Worm (Caenorhabditis elegans) whole organism, L1 larva: ENCODE measurements around the gene nprl-3.
A peak's percentile ranks its signal among the peaks of the same experiment; 100 is the strongest.

Source experiments
- C16A3.4 ChIP-seq: fragments of 150-350 bp; optimal IDR thresholded peaks from 2 replicates; lab custom pipeline; 2014; ENCODE audit warnings: missing biosample characterization, missing genetic modification characterization
- C34B4.2 ChIP-seq: sonication (generic microtip); optimal IDR thresholded peaks from 2 replicates; lab custom pipeline; 2017; ENCODE audit warnings: mild to moderate bottlenecking, missing genetic modification characterization, missing compliant biosample characterization
- ama-1 ChIP-seq: fragments of 150-350 bp; optimal IDR thresholded peaks from 2 replicates; lab custom pipeline; 2014
- blmp-1 ChIP-seq: fragments of 150-350 bp; optimal IDR thresholded peaks from 2 replicates; lab custom pipeline; 2014; ENCODE audit warnings: missing biosample characterization, missing genetic modification characterization
- ceh-63 ChIP-seq: fragments of 200-800 bp; sonication (Bioruptor generic); optimal IDR thresholded peaks from 2 replicates; lab custom pipeline; 2018; ENCODE audit warnings: mild to moderate bottlenecking, missing genetic modification characterization, missing compliant biosample characterization
- ceh-88 ChIP-seq: fragments of 200-800 bp; sonication (Bioruptor generic); IDR thresholded peaks from 2 replicates; pipeline ENCODE4 v1.3.6; 2022; ENCODE audit warnings: missing genetic modification characterization, missing compliant biosample characterization
- ceh-90 ChIP-seq: sonication (generic microtip); optimal IDR thresholded peaks from 2 replicates; lab custom pipeline; 2016; ENCODE audit warnings: missing genetic modification characterization, missing compliant biosample characterization
- ces-1 ChIP-seq: fragments of 150-350 bp; optimal IDR thresholded peaks from 2 replicates; lab custom pipeline; 2014; ENCODE audit warnings: missing biosample characterization, missing genetic modification reagents, missing genetic modification characterization
- efl-1 ChIP-seq, 4 experiments: fragments of 150-350 bp; optimal IDR thresholded peaks in 3 of 4; peaks in 1 of 4; 1 replicate in 1 of 4; 2 replicates in 3 of 4; lab custom pipeline; 2014; ENCODE audit warnings: missing biosample characterization in 2 of 4, missing genetic modification characterization in 2 of 4, missing genetic modification reagents in 2 of 4
- efl-3 ChIP-seq: fragments of 200-800 bp; sonication (Bioruptor generic); optimal IDR thresholded peaks from 2 replicates; lab custom pipeline; 2018; ENCODE audit warnings: mild to moderate bottlenecking, missing genetic modification characterization, missing compliant biosample characterization
- egl-13 ChIP-seq: sonication (generic microtip); optimal IDR thresholded peaks from 2 replicates; lab custom pipeline; 2016; ENCODE audit warnings: missing genotype, missing genetic modification reagents, missing genetic modification characterization, missing compliant biosample characterization
- elt-3 ChIP-seq, 6 experiments: fragments of 150-350 bp in 1 of 6; sonication (generic microtip); optimal IDR thresholded peaks; 2 replicates each; lab custom pipeline; 2017 to 2018; ENCODE audit warnings: missing biosample characterization in 6 of 6, missing genetic modification characterization in 6 of 6, inconsistent platforms in 1 of 6
- fkh-8 ChIP-seq: sonication (generic microtip); optimal IDR thresholded peaks from 2 replicates; lab custom pipeline; 2016; ENCODE audit warnings: mild to moderate bottlenecking, missing genetic modification characterization, missing compliant biosample characterization
- grh-1 ChIP-seq: fragments of 200-800 bp; sonication (Bioruptor generic); IDR thresholded peaks from 2 replicates; pipeline ENCODE4 v1.3.6; 2022; ENCODE audit warnings: missing genetic modification reagents, missing genetic modification characterization, missing compliant biosample characterization
- hlh-17 ChIP-seq: fragments of 200-800 bp; sonication (Bioruptor generic); optimal IDR thresholded peaks from 2 replicates; lab custom pipeline; 2018; ENCODE audit warnings: missing genetic modification characterization, mild to moderate bottlenecking, missing compliant biosample characterization, moderate library complexity, borderline replicate concordance
- isw-1 ChIP-seq: fragments of 200-800 bp; sonication (Bioruptor generic); IDR thresholded peaks from 2 replicates; pipeline ENCODE4 v1.3.6; 2022; ENCODE audit warnings: missing genetic modification characterization, missing compliant biosample characterization
- lin-14 ChIP-seq: fragments of 200-800 bp; sonication (Bioruptor generic); optimal IDR thresholded peaks from 2 replicates; lab custom pipeline; 2018; ENCODE audit warnings: mild to moderate bottlenecking, missing genetic modification characterization, moderate library complexity, missing compliant biosample characterization
- lin-39 ChIP-seq: fragments of 150-350 bp; optimal IDR thresholded peaks from 2 replicates; lab custom pipeline; 2014; ENCODE audit warnings: missing biosample characterization, missing genetic modification reagents, missing genetic modification characterization
- lir-3 ChIP-seq: sonication (generic microtip); optimal IDR thresholded peaks from 2 replicates; lab custom pipeline; 2016; ENCODE audit warnings: mild to moderate bottlenecking, missing genetic modification characterization, moderate library complexity, missing compliant biosample characterization; ENCODE audit not compliant: poor library complexity
- lsy-2 ChIP-seq, 2 experiments: fragments of 150-350 bp; optimal IDR thresholded peaks; 2 replicates each; lab custom pipeline; 2014; ENCODE audit warnings: missing biosample characterization in 2 of 2, missing genetic modification characterization in 2 of 2
- mef-2 ChIP-seq: fragments of 150-350 bp; optimal IDR thresholded peaks from 2 replicates; lab custom pipeline; 2014; ENCODE audit warnings: missing biosample characterization, missing genetic modification characterization
- mep-1 ChIP-seq: fragments of 150-350 bp; optimal IDR thresholded peaks from 2 replicates; lab custom pipeline; 2014; ENCODE audit warnings: missing biosample characterization, missing genetic modification characterization
- nhr-19 ChIP-seq: fragments of 200-800 bp; sonication (Bioruptor generic); conservative IDR thresholded peaks from 2 replicates; pipeline ENCODE4 v1.3.6; 2022; ENCODE audit warnings: missing genetic modification characterization, missing compliant biosample characterization
- nhr-47 ChIP-seq: sonication (generic microtip); optimal IDR thresholded peaks from 2 replicates; lab custom pipeline; 2016; ENCODE audit warnings: mild to moderate bottlenecking, missing genetic modification characterization, moderate library complexity, missing compliant biosample characterization
- nhr-71 ChIP-seq: sonication (generic microtip); optimal IDR thresholded peaks from 2 replicates; lab custom pipeline; 2016; ENCODE audit warnings: mild to moderate bottlenecking, missing genetic modification characterization, moderate library complexity, missing compliant biosample characterization
- nhr-77 ChIP-seq: fragments of 150-350 bp; optimal IDR thresholded peaks from 2 replicates; lab custom pipeline; 2014; ENCODE audit warnings: missing biosample characterization, missing genetic modification characterization
- nhr-85 ChIP-seq: sonication (generic microtip); peaks from one replicate; lab custom pipeline; 2016; ENCODE audit warnings: missing genetic modification characterization, inconsistent platforms, missing compliant biosample characterization
- nhr-90 ChIP-seq: sonication (generic microtip); optimal IDR thresholded peaks from 2 replicates; lab custom pipeline; 2016; ENCODE audit warnings: mild to moderate bottlenecking, missing genetic modification characterization, missing compliant biosample characterization; ENCODE audit not compliant: poor library complexity
- pqm-1 ChIP-seq: sonication (generic microtip); optimal IDR thresholded peaks from 3 replicates; lab custom pipeline; 2017; ENCODE audit warnings: missing biosample characterization, missing genetic modification characterization
- skn-1 ChIP-seq: fragments of 150-350 bp; optimal IDR thresholded peaks from 2 replicates; lab custom pipeline; 2014; ENCODE audit warnings: missing biosample characterization, missing genetic modification characterization
- snu-23 ChIP-seq: sonication (generic microtip); optimal IDR thresholded peaks from 2 replicates; lab custom pipeline; 2016; ENCODE audit warnings: missing genetic modification characterization, missing compliant biosample characterization
- sox-4 ChIP-seq: sonication (generic microtip); optimal IDR thresholded peaks from 2 replicates; lab custom pipeline; 2016; ENCODE audit warnings: missing genetic modification characterization, missing compliant biosample characterization
- tbx-2 ChIP-seq: sonication (generic microtip); optimal IDR thresholded peaks from 2 replicates; lab custom pipeline; 2016; ENCODE audit warnings: missing genetic modification characterization, missing compliant biosample characterization
- unc-30 ChIP-seq: sonication (generic microtip); optimal IDR thresholded peaks from 2 replicates; lab custom pipeline; 2017; ENCODE audit warnings: missing biosample characterization, missing genetic modification characterization
- zip-4 ChIP-seq: fragments of 200-800 bp; sonication (Bioruptor generic); optimal IDR thresholded peaks from 2 replicates; lab custom pipeline; 2018; ENCODE audit warnings: mild to moderate bottlenecking, missing genetic modification characterization, moderate library complexity, missing compliant biosample characterization

Gene nprl-3

DNA sequence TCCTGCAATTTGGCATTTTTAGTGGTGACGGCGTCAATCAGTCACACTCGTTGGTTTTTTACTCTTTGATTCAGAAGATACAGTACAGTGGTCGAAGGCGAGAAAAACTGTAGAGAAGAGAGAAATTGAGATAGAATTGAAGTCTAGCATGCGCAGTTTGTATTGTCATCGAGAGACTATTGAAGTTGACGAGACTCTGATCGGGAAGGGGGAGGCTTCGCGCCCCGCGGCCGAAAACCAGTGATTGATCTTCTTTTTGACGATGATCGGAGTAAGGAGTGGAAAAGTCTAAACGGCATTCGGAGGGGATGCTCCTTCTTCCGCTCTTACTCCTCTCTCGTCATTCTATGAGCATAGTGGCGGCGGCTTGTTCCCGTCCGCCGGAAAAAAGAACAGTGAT lies 4.6 kb downstream of the nprl-3 start (continued):
- TF ChIP-seq pqm-1 (no peak), C16A3.4 (tag; lab: Kevin White, UChicago) (no peak), grh-1 (GFP tag; lab: Robert Waterston, UW) (peak; percentile 63), ces-1 (no peak), nhr-77 (tag; lab: Kevin White, UChicago) (peak; percentile 14), snu-23 (GFP tag; lab: Kevin White, UChicago) (peak; percentile 77), nhr-19 (GFP tag; lab: Robert Waterston, UW) (0 out of 2 replicates have a peak, but pooled peaks have one; percentile 32), ceh-88 (GFP tag; lab: Robert Waterston, UW) (no peak), nhr-90 (tag; lab: Kevin White, UChicago) (peak; percentile 20), isw-1 (GFP tag; lab: Robert Waterston, UW) (no peak), fkh-8 (tag; lab: Kevin White, UChicago) (no peak), tbx-2 (tag; lab: Kevin White, UChicago) (peak; percentile 27), lsy-2 (tag; optimal IDR thresholded peaks at IDR 0.05; lab: Kevin White, UChicago) (peak in 1 of 2 experiments; percentile 45), elt-3 (tag; optimal IDR thresholded peaks at IDR 0.05; lab: Kevin White, UChicago) (peak in 4 of 6 experiments; percentile 17 to 65 (median 36)), nhr-71 (peak; percentile 47), sox-4 (tag; lab: Kevin White, UChicago) (no peak), mep-1 (tag; lab: Kevin White, UChicago) (no peak)

DNA sequence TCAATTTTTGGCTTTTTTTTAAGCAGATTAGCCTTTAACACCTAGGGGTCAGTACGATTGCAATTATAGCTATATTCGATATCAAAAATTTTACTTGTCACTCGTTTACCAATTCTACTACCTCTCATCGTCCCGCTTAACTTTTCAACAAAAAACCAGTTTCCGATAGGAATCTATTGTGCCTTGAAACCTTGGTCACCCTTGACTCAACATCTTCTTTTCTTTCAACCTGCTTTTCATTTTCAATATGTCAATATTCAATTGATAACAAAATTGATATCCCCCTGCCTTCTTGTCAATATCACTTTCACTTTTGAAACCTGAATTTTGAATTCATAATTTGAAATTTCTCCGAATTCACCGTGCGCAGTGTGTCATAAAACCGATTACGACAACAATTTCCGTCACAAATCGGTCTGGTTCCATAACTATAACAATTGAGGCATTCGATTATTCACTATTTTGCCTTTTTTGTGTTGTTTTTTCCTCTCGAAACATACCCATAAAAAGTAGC lies 5.4 kb downstream of the nprl-3 start:
- TF ChIP-seq tbx-2 (tag; lab: Kevin White, UChicago) (no peak), egl-13 (no peak), snu-23 (GFP tag; lab: Kevin White, UChicago) (peak; percentile 18), elt-3 (tag; optimal IDR thresholded peaks at IDR 0.05; lab: Kevin White, UChicago) (peak in 4 of 6 experiments; percentile 1 to 18 (median 16)), blmp-1 (peak; percentile 70), nhr-85 (tag; lab: Kevin White, UChicago) (peak; percentile 90), lin-14 (GFP tag; lab: Kevin White, UChicago) (peak; percentile 30), grh-1 (GFP tag; lab: Robert Waterston, UW) (peak; percentile 64), efl-1 (optimal IDR thresholded peaks at IDR 0.05; lab: Kevin White, UChicago) (no peak), efl-1 (GFP tag; optimal IDR thresholded peaks at IDR 0.05 in 1 of 2; lab: Kevin White, UChicago) (no peak), lir-3 (tag; lab: Kevin White, UChicago) (no peak)

DNA sequence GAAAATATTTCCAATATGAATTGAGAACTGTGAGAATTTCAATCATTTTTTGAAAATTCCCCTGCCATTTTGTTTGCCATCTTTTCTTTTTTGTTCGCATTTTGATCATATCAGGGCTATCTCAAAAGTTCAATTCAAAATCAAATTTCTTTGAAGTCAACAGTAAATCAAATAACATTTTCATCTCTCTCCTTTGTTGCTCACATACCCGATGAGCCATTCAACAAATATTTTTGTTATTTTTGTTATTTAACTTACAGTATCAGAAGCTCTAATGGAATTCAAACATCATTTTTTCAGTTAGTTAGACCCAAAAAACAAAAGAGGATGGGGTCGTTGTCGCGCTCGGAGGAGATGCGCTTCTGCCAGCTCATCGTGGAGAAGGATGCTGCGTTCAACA lies 6.4 kb downstream of the nprl-3 start, which contains the start of gene vha-5:
Gene vha-5, plus strand, starts transcription at position 301 of the 400 bp plus-strand sequence.
- TF ChIP-seq skn-1 (tag; lab: Kevin White, UChicago) (no peak), ceh-63 (GFP tag; lab: Kevin White, UChicago) (no peak), zip-4 (GFP tag; lab: Kevin White, UChicago) (no peak), nhr-77 (tag; lab: Kevin White, UChicago) (no peak), ceh-88 (GFP tag; lab: Robert Waterston, UW) (no peak), unc-30 (tag; lab: Kevin White, UChicago) (no peak), hlh-17 (GFP tag; lab: Kevin White, UChicago) (no peak), efl-3 (no peak), C34B4.2 (no peak), nhr-47 (tag; lab: Kevin White, UChicago) (no peak), ceh-90 (tag; lab: Kevin White, UChicago) (no peak), pqm-1 (no peak), mef-2 (tag; lab: Kevin White, UChicago) (no peak), isw-1 (GFP tag; lab: Robert Waterston, UW) (no peak), lin-39 (tag; lab: Kevin White, UChicago) (no peak), ama-1 (lab: Kevin White, UChicago) (no peak)

DNA sequence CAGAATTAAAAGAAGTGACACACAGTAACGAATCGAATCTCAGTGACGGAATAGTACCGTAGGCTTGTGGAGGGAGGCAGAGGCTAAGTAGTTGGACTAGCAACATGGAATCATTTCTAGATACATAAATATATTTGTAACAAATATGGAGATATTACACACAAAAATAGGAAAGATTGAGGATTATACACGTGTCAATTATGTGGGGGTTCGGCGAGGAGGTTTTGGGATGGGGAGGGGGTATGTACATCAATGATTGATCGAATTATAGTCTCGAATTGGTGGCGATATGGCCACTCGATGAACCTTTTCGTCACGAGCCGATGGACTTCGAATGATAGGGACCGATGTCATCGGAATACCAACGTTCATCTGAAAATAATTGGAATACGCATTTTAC lies 10.1 kb downstream of the nprl-3 start:
- TF ChIP-seq efl-1 (optimal IDR thresholded peaks at IDR 0.05; lab: Kevin White, UChicago) (no peak), efl-1 (GFP tag; optimal IDR thresholded peaks at IDR 0.05 in 1 of 2; lab: Kevin White, UChicago) (peak in 1 of 2 experiments; percentile 64), blmp-1 (no peak)
- TF ChIP-seq, all 84 proteins: peak for 1
